Worm (Caenorhabditis elegans) whole organism, mixed stage, embryonic: ENCODE data around the gene nnt-1.

Experiments
- elt-1 ChIP-seq: sonication (generic microtip); optimal IDR thresholded peaks from 2 replicates; lab custom pipeline; 2017; ENCODE audit warnings: missing genetic modification characterization, mild to moderate bottlenecking, missing compliant biosample characterization, antibody characterized with exemption, moderate library complexity, borderline replicate concordance; ENCODE audit not compliant: insufficient read depth
- nhr-76 ChIP-seq: sonication (generic microtip); optimal IDR thresholded peaks from 2 replicates; lab custom pipeline; 2017; ENCODE audit warnings: missing biosample characterization, missing genetic modification characterization
- zip-8 ChIP-seq: fragments of 150-350 bp; optimal IDR thresholded peaks from 2 replicates; lab custom pipeline; 2014; ENCODE audit warnings: missing biosample characterization, missing genetic modification characterization

- TF ChIP-seq zip-8 (no peak), nhr-76 (tag; lab: Kevin White, UChicago) (no peak), elt-1 (tag; lab: Kevin White, UChicago) (no peak)
These were observed 31.3 kb upstream of the nnt-1 start for ce11 chrX:6090779-6091178.
